Worm (Caenorhabditis elegans) whole organism, L2 larva: Measurements from ENCODE around the gene F49F1.14.

Source experiments
- C34F6.9 ChIP-seq: fragments of 150-350 bp; optimal IDR thresholded peaks from 2 replicates; lab custom pipeline; 2014; ENCODE audit warnings: missing biosample characterization, missing genetic modification characterization
- F13H6.1 ChIP-seq: sonication (generic microtip); optimal IDR thresholded peaks from 2 replicates; lab custom pipeline; 2016; ENCODE audit warnings: missing genetic modification characterization, missing compliant biosample characterization
- R02D3.7 ChIP-seq: fragments of 150-350 bp; optimal IDR thresholded peaks from 2 replicates; lab custom pipeline; 2014; ENCODE audit warnings: missing biosample characterization, missing genetic modification characterization
- Y55F3AM.14 ChIP-seq: fragments of 200-800 bp; sonication (Bioruptor generic); optimal IDR thresholded peaks from 2 replicates; lab custom pipeline; 2018; ENCODE audit warnings: mild to moderate bottlenecking, missing genetic modification characterization, missing compliant biosample characterization
- alr-1 ChIP-seq: fragments of 150-350 bp; optimal IDR thresholded peaks from 2 replicates; lab custom pipeline; 2014; ENCODE audit warnings: missing biosample characterization, missing genetic modification characterization
- aly-2 ChIP-seq: fragments of 150-350 bp; optimal IDR thresholded peaks from 2 replicates; lab custom pipeline; 2014; ENCODE audit warnings: missing biosample characterization, missing genetic modification characterization
- ama-1 ChIP-seq: fragments of 150-350 bp; optimal IDR thresholded peaks from 2 replicates; lab custom pipeline; 2018; ENCODE audit warnings: inconsistent platforms
- ceh-16 ChIP-seq: fragments of 150-350 bp; optimal IDR thresholded peaks from 2 replicates; lab custom pipeline; 2014; ENCODE audit warnings: missing biosample characterization, missing genetic modification characterization
- ceh-82 ChIP-seq: fragments of 150-350 bp; optimal IDR thresholded peaks from 2 replicates; lab custom pipeline; 2014; ENCODE audit warnings: missing biosample characterization, missing genetic modification characterization
- crh-2 ChIP-seq: sonication (generic microtip); optimal IDR thresholded peaks from 2 replicates; lab custom pipeline; 2017; ENCODE audit warnings: missing biosample characterization, missing genetic modification characterization
- dmd-4 ChIP-seq: sonication (generic microtip); optimal IDR thresholded peaks from 2 replicates; lab custom pipeline; 2017; ENCODE audit warnings: missing biosample characterization, missing genetic modification characterization
- egl-27 ChIP-seq: sonication (generic microtip); optimal IDR thresholded peaks from 3 replicates; lab custom pipeline; 2017; ENCODE audit warnings: missing biosample characterization, missing genetic modification reagents, missing genetic modification characterization
- elt-1 ChIP-seq: fragments of 150-350 bp; optimal IDR thresholded peaks from 2 replicates; lab custom pipeline; 2014; ENCODE audit warnings: missing biosample characterization, missing genetic modification characterization
- elt-3 ChIP-seq: sonication (generic microtip); optimal IDR thresholded peaks from 2 replicates; lab custom pipeline; 2017; ENCODE audit warnings: missing biosample characterization, missing genetic modification characterization
- fos-1 ChIP-seq: fragments of 150-350 bp; optimal IDR thresholded peaks from 2 replicates; lab custom pipeline; 2014; ENCODE audit warnings: missing biosample characterization, missing genetic modification characterization
- gmeb-1 ChIP-seq: fragments of 150-350 bp; optimal IDR thresholded peaks from 2 replicates; lab custom pipeline; 2014; ENCODE audit warnings: missing biosample characterization, missing genetic modification characterization
- lin-13 ChIP-seq: fragments of 150-350 bp; optimal IDR thresholded peaks from 2 replicates; lab custom pipeline; 2014; ENCODE audit warnings: missing biosample characterization, missing genetic modification reagents, missing genetic modification characterization
- lin-39 ChIP-seq: fragments of 150-350 bp; optimal IDR thresholded peaks from 2 replicates; lab custom pipeline; 2014; ENCODE audit warnings: missing biosample characterization, missing genetic modification reagents, missing genetic modification characterization
- mab-5 ChIP-seq: fragments of 150-350 bp; optimal IDR thresholded peaks from 2 replicates; lab custom pipeline; 2014; ENCODE audit warnings: missing biosample characterization, missing genetic modification characterization
- nhr-10 ChIP-seq: sonication (generic microtip); optimal IDR thresholded peaks from 2 replicates; lab custom pipeline; 2017; ENCODE audit warnings: missing biosample characterization, missing genetic modification characterization
- nhr-12 ChIP-seq: fragments of 150-350 bp; optimal IDR thresholded peaks from 2 replicates; lab custom pipeline; 2014; ENCODE audit warnings: missing biosample characterization, missing genetic modification characterization
- nhr-129 ChIP-seq: fragments of 150-350 bp; optimal IDR thresholded peaks from 2 replicates; lab custom pipeline; 2014; ENCODE audit warnings: missing biosample characterization, missing genetic modification characterization
- nhr-237 ChIP-seq: fragments of 150-350 bp; optimal IDR thresholded peaks from 2 replicates; lab custom pipeline; 2014; ENCODE audit warnings: missing biosample characterization, missing genetic modification characterization
- nhr-25 ChIP-seq: fragments of 150-350 bp; sonication (generic microtip); optimal IDR thresholded peaks from 3 replicates; lab custom pipeline; 2014; ENCODE audit warnings: missing biosample characterization, missing genetic modification characterization
- nhr-6 ChIP-seq: fragments of 150-350 bp; optimal IDR thresholded peaks from 2 replicates; lab custom pipeline; 2014; ENCODE audit warnings: missing biosample characterization, missing genetic modification characterization
- nhr-77 ChIP-seq: fragments of 150-350 bp; optimal IDR thresholded peaks from 2 replicates; lab custom pipeline; 2014; ENCODE audit warnings: missing biosample characterization, missing genetic modification characterization
- peb-1 ChIP-seq: fragments of 150-350 bp; optimal IDR thresholded peaks from 2 replicates; lab custom pipeline; 2014; ENCODE audit warnings: missing biosample characterization, missing genetic modification characterization
- skn-1 ChIP-seq: sonication (generic microtip); optimal IDR thresholded peaks from 2 replicates; lab custom pipeline; 2017; ENCODE audit warnings: missing biosample characterization, missing genetic modification characterization
- sma-3 ChIP-seq: sonication (generic microtip); optimal IDR thresholded peaks from 2 replicates; lab custom pipeline; 2016; ENCODE audit warnings: missing genetic modification reagents, missing genetic modification characterization, missing compliant biosample characterization
- sma-9 ChIP-seq, 2 experiments: fragments of 150-350 bp in 1 of 2; sonication (generic microtip) in 1 of 2; optimal IDR thresholded peaks; 2 replicates each; lab custom pipeline; 2014 to 2016; ENCODE audit warnings: missing genetic modification characterization in 2 of 2, mild to moderate bottlenecking in 1 of 2, missing biosample characterization in 1 of 2, missing compliant biosample characterization in 1 of 2, missing genetic modification reagents in 1 of 2, moderate library complexity in 1 of 2
- snpc-4 ChIP-seq: fragments of 150-350 bp; optimal IDR thresholded peaks from 2 replicates; lab custom pipeline; 2014; ENCODE audit warnings: missing biosample characterization, missing genetic modification characterization
- unc-39 ChIP-seq: fragments of 150-350 bp; optimal IDR thresholded peaks from 2 replicates; lab custom pipeline; 2014; ENCODE audit warnings: missing biosample characterization, missing genetic modification characterization
- unc-55 ChIP-seq: fragments of 150-350 bp; sonication (generic microtip); optimal IDR thresholded peaks from 3 replicates; lab custom pipeline; 2014; ENCODE audit warnings: missing biosample characterization, missing genetic modification reagents, missing genetic modification characterization
- unc-62 ChIP-seq: fragments of 150-350 bp; optimal IDR thresholded peaks from 2 replicates; lab custom pipeline; 2014; ENCODE audit warnings: missing biosample characterization, missing genetic modification reagents, missing genetic modification characterization
- ztf-1 ChIP-seq: fragments of 200-800 bp; sonication (Bioruptor generic); conservative IDR thresholded peaks from 2 replicates; pipeline ENCODE4 v1.3.6; 2022; ENCODE audit warnings: missing genetic modification characterization, missing compliant biosample characterization

Gene F49F1.14

ce11 chrIV:4076690-4077295 is 35.5 kb downstream of the F49F1.14 start:
- TF ChIP-seq nhr-6 = no peak
- TF ChIP-seq alr-1 (tag; lab: Kevin White, UChicago) = no peak
- no peak for TF ChIP-seq unc-62
- no peak for TF ChIP-seq lin-13 (GFP tag; lab: Kevin White, UChicago)
- no peak for TF ChIP-seq nhr-77 (tag; lab: Kevin White, UChicago)
- TF ChIP-seq ceh-16 = no peak

ce11 chrIV:4074610-4075009 is 37.7 kb downstream of the F49F1.14 start, which contains the start of gene W03D2.9:
TSS of gene W03D2.9 (minus strand) at chrIV:4074710.
- no peak for TF ChIP-seq peb-1 (tag; lab: Kevin White, UChicago)
- TF ChIP-seq snpc-4 (tag; lab: Kevin White, UChicago) = no peak
- TF ChIP-seq nhr-6 = no peak
- no peak for TF ChIP-seq nhr-237 (tag; lab: Kevin White, UChicago)
- TF ChIP-seq sma-9 (GFP tag; optimal IDR thresholded peaks at IDR 0.05; lab: Kevin White, UChicago) = no peak
- TF ChIP-seq sma-9 (tag; optimal IDR thresholded peaks at IDR 0.05; lab: Kevin White, UChicago) = no peak
- no peak for TF ChIP-seq nhr-129
- no peak for TF ChIP-seq aly-2
- no peak for TF ChIP-seq nhr-12 (tag; lab: Kevin White, UChicago)
- TF ChIP-seq R02D3.7 (tag; lab: Kevin White, UChicago) = no peak
- no peak for TF ChIP-seq nhr-10 (tag; lab: Kevin White, UChicago)
- no peak for TF ChIP-seq nhr-77 (tag; lab: Kevin White, UChicago)
- no peak for TF ChIP-seq elt-3
- TF ChIP-seq C34F6.9 (tag; lab: Kevin White, UChicago) = no peak
- TF ChIP-seq ceh-82 (tag; lab: Kevin White, UChicago) = no peak
- no peak for TF ChIP-seq nhr-25 (tag; lab: Kevin White, UChicago)
- TF ChIP-seq ceh-16 = no peak
- no peak for TF ChIP-seq lin-13 (GFP tag; lab: Kevin White, UChicago)
- no peak for TF ChIP-seq gmeb-1 (tag; lab: Kevin White, UChicago)
- no peak for TF ChIP-seq ztf-1
- TF ChIP-seq egl-27 = no peak

ce11 chrIV:4072027-4072426 is 40.3 kb downstream of the F49F1.14 start, which contains the start of gene pqn-75:
TSS of gene pqn-75 (plus strand) at chrIV:4072327.
- no peak for TF ChIP-seq egl-27
- no peak for TF ChIP-seq alr-1 (tag; lab: Kevin White, UChicago)
- TF ChIP-seq gmeb-1 (tag; lab: Kevin White, UChicago) = no peak
- TF ChIP-seq nhr-129 = no peak
- no peak for TF ChIP-seq crh-2 (tag; lab: Kevin White, UChicago)
- TF ChIP-seq ztf-1 = no peak

- TF ChIP-seq Y55F3AM.14 (GFP tag; lab: Kevin White, UChicago) (no peak), elt-1 (tag; lab: Kevin White, UChicago) (no peak), egl-27 (no peak), F13H6.1 (no peak), nhr-129 (no peak), sma-3 (GFP tag; lab: Kevin White, UChicago) (no peak), unc-39 (tag; lab: Kevin White, UChicago) (no peak), crh-2 (tag; lab: Kevin White, UChicago) (no peak), peb-1 (tag; lab: Kevin White, UChicago) (no peak), lin-13 (GFP tag; lab: Kevin White, UChicago) (no peak), mab-5 (tag; lab: Kevin White, UChicago) (no peak), ama-1 (lab: Kevin White, UChicago) (no peak)
Observed at ce11 chrIV:4070810-4071209, 41.5 kb downstream of the F49F1.14 start.

ce11 chrIV:4068480-4068879 is 43.8 kb downstream of the F49F1.14 start, which contains the start of gene fbxb-55:
TSS of gene fbxb-55 (plus strand) at chrIV:4068780.
- no peak for TF ChIP-seq ceh-82 (tag; lab: Kevin White, UChicago)
- no peak for TF ChIP-seq unc-55 (GFP tag; lab: Kevin White, UChicago)
- no peak for TF ChIP-seq skn-1 (tag; lab: Kevin White, UChicago)
- TF ChIP-seq R02D3.7 (tag; lab: Kevin White, UChicago) = no peak
- no peak for TF ChIP-seq dmd-4 (tag; lab: Kevin White, UChicago)
- TF ChIP-seq unc-39 (tag; lab: Kevin White, UChicago) = no peak
- no peak for TF ChIP-seq lin-39 (tag; lab: Kevin White, UChicago)
- no peak for TF ChIP-seq gmeb-1 (tag; lab: Kevin White, UChicago)
- TF ChIP-seq alr-1 (tag; lab: Kevin White, UChicago) = no peak
- no peak for TF ChIP-seq fos-1 (tag; lab: Kevin White, UChicago)
- no peak for TF ChIP-seq C34F6.9 (tag; lab: Kevin White, UChicago)
- no peak for TF ChIP-seq ztf-1
- no peak for TF ChIP-seq nhr-25 (tag; lab: Kevin White, UChicago)
- TF ChIP-seq ceh-16 = no peak
- no peak for TF ChIP-seq nhr-77 (tag; lab: Kevin White, UChicago)
- no peak for TF ChIP-seq F13H6.1
